Worm (Caenorhabditis elegans) whole organism, L1 larva: ENCODE results near the gene ifta-2.
"Not testable (repeated sequence)": the region's sequence is repeated elsewhere in the genome, so short reads cannot be mapped to it uniquely, and the experiment has no call there.

ENCODE experiments used
- C34B4.2 ChIP-seq: sonication (generic microtip); optimal IDR thresholded peaks from 2 replicates; lab custom pipeline; 2017; ENCODE audit warnings: mild to moderate bottlenecking, missing genetic modification characterization, missing compliant biosample characterization
- F16B12.6 ChIP-seq: fragments of 150-350 bp; optimal IDR thresholded peaks from 2 replicates; lab custom pipeline; 2014; ENCODE audit warnings: missing biosample characterization, missing genetic modification characterization
- alr-1 ChIP-seq: fragments of 200-800 bp; sonication (Bioruptor generic); optimal IDR thresholded peaks from 2 replicates; lab custom pipeline; 2018; ENCODE audit warnings: borderline replicate concordance, mild to moderate bottlenecking, missing genetic modification characterization, missing compliant biosample characterization
- ceh-8 ChIP-seq: fragments of 200-800 bp; sonication (Bioruptor generic); optimal IDR thresholded peaks from 2 replicates; lab custom pipeline; 2018; ENCODE audit warnings: mild to moderate bottlenecking, missing genetic modification characterization, moderate library complexity, missing compliant biosample characterization
- dsc-1 ChIP-seq: sonication (generic microtip); optimal IDR thresholded peaks from 2 replicates; lab custom pipeline; 2016; ENCODE audit warnings: mild to moderate bottlenecking, missing genetic modification characterization, missing compliant biosample characterization
- efl-1 ChIP-seq, 4 experiments: fragments of 150-350 bp; optimal IDR thresholded peaks in 3 of 4; peaks in 1 of 4; 1 replicate in 1 of 4; 2 replicates in 3 of 4; lab custom pipeline; 2014; ENCODE audit warnings: missing biosample characterization in 2 of 4, missing genetic modification characterization in 2 of 4, missing genetic modification reagents in 2 of 4
- elt-3 ChIP-seq, 6 experiments: fragments of 150-350 bp in 1 of 6; sonication (generic microtip); optimal IDR thresholded peaks; 2 replicates each; lab custom pipeline; 2017 to 2018; ENCODE audit warnings: missing biosample characterization in 6 of 6, missing genetic modification characterization in 6 of 6, inconsistent platforms in 1 of 6
- fkh-10 ChIP-seq: sonication (generic microtip); optimal IDR thresholded peaks from 2 replicates; lab custom pipeline; 2017; ENCODE audit warnings: missing biosample characterization, missing genetic modification reagents, missing genetic modification characterization
- fkh-8 ChIP-seq: sonication (generic microtip); optimal IDR thresholded peaks from 2 replicates; lab custom pipeline; 2016; ENCODE audit warnings: mild to moderate bottlenecking, missing genetic modification characterization, missing compliant biosample characterization
- fos-1 ChIP-seq: fragments of 150-350 bp; optimal IDR thresholded peaks from 2 replicates; lab custom pipeline; 2014; ENCODE audit warnings: missing biosample characterization, missing genetic modification characterization
- hlh-4 ChIP-seq: sonication (generic microtip); optimal IDR thresholded peaks from 2 replicates; lab custom pipeline; 2016; ENCODE audit warnings: mild to moderate bottlenecking, missing genetic modification characterization, missing compliant biosample characterization
- lin-15B ChIP-seq: fragments of 150-350 bp; sonication (generic microtip); optimal IDR thresholded peaks from 3 replicates; lab custom pipeline; 2014; ENCODE audit warnings: missing biosample characterization, missing genetic modification characterization
- lin-39 ChIP-seq: fragments of 150-350 bp; optimal IDR thresholded peaks from 2 replicates; lab custom pipeline; 2014; ENCODE audit warnings: missing biosample characterization, missing genetic modification reagents, missing genetic modification characterization
- lir-3 ChIP-seq: sonication (generic microtip); optimal IDR thresholded peaks from 2 replicates; lab custom pipeline; 2016; ENCODE audit warnings: mild to moderate bottlenecking, missing genetic modification characterization, moderate library complexity, missing compliant biosample characterization; ENCODE audit not compliant: poor library complexity
- lsy-2 ChIP-seq, 2 experiments: fragments of 150-350 bp; optimal IDR thresholded peaks; 2 replicates each; lab custom pipeline; 2014; ENCODE audit warnings: missing biosample characterization in 2 of 2, missing genetic modification characterization in 2 of 2
- mab-9 ChIP-seq: fragments of 200-800 bp; sonication (Bioruptor generic); IDR thresholded peaks from 2 replicates; pipeline ENCODE4 v1.3.6; 2022; ENCODE audit warnings: missing genetic modification reagents, missing genetic modification characterization, missing compliant biosample characterization
- mdl-1 ChIP-seq, 2 experiments: fragments of 150-350 bp; optimal IDR thresholded peaks; 2 replicates each; lab custom pipeline; 2014 to 2017; ENCODE audit warnings: missing biosample characterization in 2 of 2, missing genetic modification characterization in 2 of 2, inconsistent platforms in 1 of 2
- mef-2 ChIP-seq: fragments of 150-350 bp; optimal IDR thresholded peaks from 2 replicates; lab custom pipeline; 2014; ENCODE audit warnings: missing biosample characterization, missing genetic modification characterization
- nhr-11 ChIP-seq: fragments of 150-350 bp; optimal IDR thresholded peaks from 2 replicates; lab custom pipeline; 2014; ENCODE audit warnings: missing biosample characterization, missing genetic modification characterization
- nhr-12 ChIP-seq: sonication (generic microtip); optimal IDR thresholded peaks from 2 replicates; lab custom pipeline; 2017; ENCODE audit warnings: missing biosample characterization, missing genetic modification characterization
- nhr-237 ChIP-seq: fragments of 150-350 bp; optimal IDR thresholded peaks from 2 replicates; lab custom pipeline; 2014; ENCODE audit warnings: missing biosample characterization, missing genetic modification characterization
- nhr-28 ChIP-seq: fragments of 150-350 bp; optimal IDR thresholded peaks from 2 replicates; lab custom pipeline; 2014; ENCODE audit warnings: missing biosample characterization, missing genetic modification characterization
- nhr-71 ChIP-seq: sonication (generic microtip); optimal IDR thresholded peaks from 2 replicates; lab custom pipeline; 2016; ENCODE audit warnings: mild to moderate bottlenecking, missing genetic modification characterization, moderate library complexity, missing compliant biosample characterization
- nhr-77 ChIP-seq: fragments of 150-350 bp; optimal IDR thresholded peaks from 2 replicates; lab custom pipeline; 2014; ENCODE audit warnings: missing biosample characterization, missing genetic modification characterization
- nhr-84 ChIP-seq: sonication (generic microtip); optimal IDR thresholded peaks from 2 replicates; lab custom pipeline; 2017; ENCODE audit warnings: missing biosample characterization, missing genetic modification characterization
- nhr-90 ChIP-seq: sonication (generic microtip); optimal IDR thresholded peaks from 2 replicates; lab custom pipeline; 2016; ENCODE audit warnings: mild to moderate bottlenecking, missing genetic modification characterization, missing compliant biosample characterization; ENCODE audit not compliant: poor library complexity
- pag-3 ChIP-seq: sonication (generic microtip); optimal IDR thresholded peaks from 2 replicates; lab custom pipeline; 2017; ENCODE audit warnings: missing genetic modification characterization, mild to moderate bottlenecking, missing compliant biosample characterization, antibody characterized with exemption, borderline replicate concordance; ENCODE audit not compliant: insufficient read depth
- pax-3 ChIP-seq: fragments of 200-800 bp; sonication (Bioruptor generic); optimal IDR thresholded peaks from 2 replicates; lab custom pipeline; 2018; ENCODE audit warnings: mild to moderate bottlenecking, missing genetic modification characterization, moderate library complexity, missing compliant biosample characterization
- pqm-1 ChIP-seq: sonication (generic microtip); optimal IDR thresholded peaks from 3 replicates; lab custom pipeline; 2017; ENCODE audit warnings: missing biosample characterization, missing genetic modification characterization
- snpc-4 ChIP-seq: fragments of 150-350 bp; optimal IDR thresholded peaks from 2 replicates; lab custom pipeline; 2014; ENCODE audit warnings: missing biosample characterization, missing genetic modification characterization
- snu-23 ChIP-seq: sonication (generic microtip); optimal IDR thresholded peaks from 2 replicates; lab custom pipeline; 2016; ENCODE audit warnings: missing genetic modification characterization, missing compliant biosample characterization
- sup-37 ChIP-seq: fragments of 200-800 bp; sonication (Bioruptor generic); optimal IDR thresholded peaks from 2 replicates; lab custom pipeline; 2018; ENCODE audit warnings: mild to moderate bottlenecking, missing genetic modification characterization, missing compliant biosample characterization
- swsn-7 ChIP-seq: sonication (generic microtip); optimal IDR thresholded peaks from 2 replicates; lab custom pipeline; 2016; ENCODE audit warnings: missing genetic modification characterization, missing compliant biosample characterization
- tbx-2 ChIP-seq: sonication (generic microtip); optimal IDR thresholded peaks from 2 replicates; lab custom pipeline; 2016; ENCODE audit warnings: missing genetic modification characterization, missing compliant biosample characterization
- tlp-1 ChIP-seq: fragments of 150-350 bp; optimal IDR thresholded peaks from 2 replicates; lab custom pipeline; 2014; ENCODE audit warnings: missing biosample characterization, missing genetic modification characterization
- unc-86 ChIP-seq: sonication (generic microtip); optimal IDR thresholded peaks from 2 replicates; lab custom pipeline; 2016; ENCODE audit warnings: missing genetic modification characterization, missing compliant biosample characterization
- unc-98 ChIP-seq: fragments of 200-800 bp; sonication (Bioruptor generic); IDR thresholded peaks from 2 replicates; pipeline ENCODE4 v1.3.6; 2022; ENCODE audit warnings: missing genetic modification characterization, missing compliant biosample characterization
- vab-15 ChIP-seq: sonication (generic microtip); optimal IDR thresholded peaks from 2 replicates; lab custom pipeline; 2017; ENCODE audit warnings: missing genotype, mild to moderate bottlenecking, missing genetic modification characterization, missing compliant biosample characterization
- xbp-1 ChIP-seq: sonication (generic microtip); optimal IDR thresholded peaks from 2 replicates; lab custom pipeline; 2016; ENCODE audit warnings: missing genetic modification characterization, missing compliant biosample characterization
- zag-1 ChIP-seq: fragments of 150-350 bp; optimal IDR thresholded peaks from 2 replicates; lab custom pipeline; 2014; ENCODE audit warnings: missing biosample characterization, missing genetic modification characterization
- ztf-11 ChIP-seq, 2 experiments: sonication (generic microtip); optimal IDR thresholded peaks; 2 replicates each; lab custom pipeline; 2016 to 2017; ENCODE audit warnings: missing genetic modification characterization in 2 of 2, missing biosample characterization in 1 of 2, missing compliant biosample characterization in 1 of 2
- ztf-4 ChIP-seq: fragments of 150-350 bp; optimal IDR thresholded peaks from 2 replicates; lab custom pipeline; 2014; ENCODE audit warnings: missing biosample characterization, missing genetic modification characterization

ifta-2 gene

DNA sequence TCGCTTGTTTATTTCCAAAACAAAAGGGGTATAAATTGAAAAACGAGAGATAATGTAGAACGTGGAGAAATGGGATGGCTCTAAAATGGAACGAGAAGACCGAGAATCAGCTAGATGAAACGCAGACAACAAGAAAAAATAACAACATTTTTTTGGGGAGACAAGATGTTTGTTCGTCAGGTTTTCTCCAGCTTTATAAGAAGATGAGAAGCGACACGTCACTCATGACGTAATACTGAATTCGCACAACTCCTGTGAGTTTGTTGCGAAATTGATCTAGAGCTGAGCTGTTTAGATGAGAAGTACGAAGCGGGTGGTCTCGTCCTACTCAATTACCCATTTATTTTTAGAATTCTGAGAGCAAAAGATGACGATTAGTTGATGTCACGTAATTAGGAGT, 16.6 kb downstream of the ifta-2 start (continued):
- TF ChIP-seq nhr-12 (tag; lab: Kevin White, UChicago) (no peak), ztf-4 (tag; lab: Kevin White, UChicago) (no peak), swsn-7 (tag; lab: Kevin White, UChicago) (no peak), lin-39 (no peak), nhr-71 (tag; lab: Kevin White, UChicago) (peak; percentile 67), efl-1 (optimal IDR thresholded peaks at IDR 0.05; lab: Kevin White, UChicago) (peak in 1 of 2 experiments; percentile 1), efl-1 (GFP tag; optimal IDR thresholded peaks at IDR 0.05 in 1 of 2; lab: Kevin White, UChicago) (no peak), ceh-8 (GFP tag; lab: Kevin White, UChicago) (no peak), dsc-1 (tag; lab: Kevin White, UChicago) (peak; percentile 9), pag-3 (no peak), fkh-8 (peak; percentile 40), nhr-77 (tag; lab: Kevin White, UChicago) (no peak), lsy-2 (tag; optimal IDR thresholded peaks at IDR 0.05; lab: Kevin White, UChicago) (peak in 1 of 2 experiments; percentile 59), hlh-4 (no peak), nhr-84 (tag; lab: Kevin White, UChicago) (no peak), xbp-1 (tag; lab: Kevin White, UChicago) (peak; percentile 53), fos-1 (tag; lab: Kevin White, UChicago) (no peak), elt-3 (tag; optimal IDR thresholded peaks at IDR 0.05; lab: Kevin White, UChicago) (no peak), tlp-1 (tag; lab: Kevin White, UChicago) (no peak), C34B4.2 (tag; lab: Kevin White, UChicago) (no peak), snpc-4 (tag; lab: Kevin White, UChicago) (no peak), nhr-28 (tag; lab: Kevin White, UChicago) (no peak), alr-1 (no peak), sup-37 (no peak), pax-3 (tag; lab: Kevin White, UChicago) (no peak), pqm-1 (tag; lab: Kevin White, UChicago) (no peak), nhr-90 (tag; lab: Kevin White, UChicago) (no peak), lin-15B (tag; lab: Kevin White, UChicago) (no peak), ztf-11 (tag; optimal IDR thresholded peaks at IDR 0.05; lab: Kevin White, UChicago) (no peak), mdl-1 (tag; optimal IDR thresholded peaks at IDR 0.05; lab: Kevin White, UChicago) (no peak)

DNA sequence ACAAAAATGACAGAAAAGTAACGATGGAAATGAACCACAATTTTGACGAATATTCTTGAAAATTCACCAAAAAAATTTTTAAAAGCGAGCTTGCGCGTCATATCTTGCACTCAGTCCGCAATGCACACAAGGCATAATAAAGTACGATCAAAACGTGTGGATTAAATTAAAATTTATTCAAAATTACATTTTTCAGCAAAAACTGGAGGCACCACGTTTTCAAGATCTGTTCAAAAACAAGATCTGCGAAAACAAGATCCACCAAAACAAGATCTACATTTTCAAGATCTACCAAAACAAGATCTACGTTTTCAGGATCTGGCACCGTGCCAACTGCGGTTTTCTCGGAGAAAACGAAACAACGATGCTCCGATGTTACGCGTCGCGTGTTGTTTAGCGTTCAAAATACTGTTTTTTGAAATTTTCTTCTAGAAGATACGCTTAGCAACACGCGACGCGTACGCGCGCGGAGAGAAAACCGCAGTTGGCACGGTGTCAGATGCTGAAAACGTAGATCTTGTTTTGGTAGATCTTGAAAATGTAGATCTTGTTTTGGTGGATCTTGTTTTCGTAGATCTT, 17.2 kb downstream of the ifta-2 start:
- peak in 1 of 2 experiments; percentile 23 for TF ChIP-seq efl-1 (optimal IDR thresholded peaks at IDR 0.05; lab: Kevin White, UChicago)
- not testable (repeated sequence) for TF ChIP-seq efl-1 (GFP tag; optimal IDR thresholded peaks at IDR 0.05 in 1 of 2; lab: Kevin White, UChicago)
- peak; percentile 3 for TF ChIP-seq F16B12.6

DNA sequence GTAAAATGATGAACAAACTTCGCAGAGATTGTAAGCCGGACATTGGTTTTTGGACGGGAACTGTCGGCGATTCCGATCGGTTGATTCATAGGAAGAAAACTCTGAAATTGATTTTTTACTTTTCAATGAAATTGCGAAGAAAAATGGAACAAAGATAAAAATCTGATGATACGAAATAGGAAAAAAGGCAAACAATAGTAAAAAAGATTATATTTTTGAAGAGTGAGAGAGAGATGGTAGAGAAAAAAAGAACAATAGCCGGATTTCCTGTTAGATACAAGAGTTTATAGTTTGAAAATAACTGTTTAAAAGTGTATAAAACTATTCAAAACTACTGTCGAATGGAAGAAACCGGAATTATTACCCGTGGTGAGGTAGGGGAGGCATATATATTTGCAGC, 17.7 kb downstream of the ifta-2 start, which contains the start of gene nra-1:
TSS of gene nra-1 (minus strand) at position 101 of the 400 bp plus-strand sequence.
- TF ChIP-seq hlh-4 (no peak), mef-2 (no peak), sup-37 (no peak), unc-98 (GFP tag; lab: Robert Waterston, UW) (no peak)

DNA sequence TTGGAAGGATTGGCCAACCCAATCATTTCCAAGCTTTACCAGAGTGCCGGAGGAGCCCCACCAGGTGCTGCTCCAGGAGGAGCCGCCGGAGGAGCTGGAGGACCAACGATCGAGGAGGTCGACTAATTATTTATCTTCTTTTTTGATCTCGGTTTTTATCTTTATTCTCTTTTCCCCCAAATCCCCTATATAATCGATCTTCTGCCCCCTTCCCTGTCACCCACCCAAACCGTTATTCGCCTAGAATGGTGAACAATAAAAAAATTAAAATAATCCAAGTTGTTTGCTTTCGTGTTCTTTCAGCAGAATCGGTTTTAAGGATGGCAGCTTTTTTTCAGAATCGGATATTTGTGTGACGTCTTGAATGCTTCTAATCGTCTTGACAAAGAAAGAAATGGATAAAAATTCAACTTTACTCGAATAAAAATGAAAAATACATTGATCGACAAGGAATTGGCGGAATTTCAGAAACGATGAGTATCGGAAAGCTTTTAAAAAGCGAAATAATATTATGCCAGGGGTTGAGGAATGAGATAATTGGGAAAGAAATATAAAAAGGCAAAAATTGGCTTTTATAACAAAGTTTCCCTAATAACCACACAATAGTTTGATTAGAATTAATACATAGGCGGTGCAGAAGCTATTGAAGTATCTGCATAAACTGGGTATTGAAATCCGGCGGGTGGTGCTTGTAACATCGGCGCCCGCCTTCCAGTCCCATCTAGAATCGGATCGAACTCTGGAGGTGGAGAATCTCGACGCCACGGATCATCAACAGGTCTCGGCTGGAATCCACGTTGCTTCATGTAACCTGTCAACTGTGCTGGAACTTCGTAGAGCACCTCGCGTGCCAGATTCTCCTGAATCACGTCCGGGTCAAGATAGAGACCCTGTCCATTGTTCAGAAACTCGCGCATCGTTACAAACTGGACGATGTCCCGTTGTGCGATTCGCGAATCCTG, 20.5 kb downstream of the ifta-2 start:
- TF ChIP-seq mab-9 (GFP tag; lab: Robert Waterston, UW), result no peak
- TF ChIP-seq zag-1, result no peak
- TF ChIP-seq nhr-11, result no peak
- no peak for TF ChIP-seq vab-15 (tag; lab: Kevin White, UChicago)
- peak; percentile 73 for TF ChIP-seq snu-23 (GFP tag; lab: Kevin White, UChicago)
- TF ChIP-seq lin-15B (tag; lab: Kevin White, UChicago), result peak; percentile 14
- TF ChIP-seq lir-3 (tag; lab: Kevin White, UChicago), result peak; percentile 10
- peak; percentile 25 for TF ChIP-seq tbx-2 (tag; lab: Kevin White, UChicago)
- peak; percentile 25 for TF ChIP-seq pag-3
- TF ChIP-seq ceh-8 (GFP tag; lab: Kevin White, UChicago), result peak; percentile 15
- no peak for TF ChIP-seq fkh-10 (GFP tag; lab: Kevin White, UChicago)
- TF ChIP-seq ztf-11 (tag; optimal IDR thresholded peaks at IDR 0.05; lab: Kevin White, UChicago), result no peak
- no peak for TF ChIP-seq pqm-1 (tag; lab: Kevin White, UChicago)
- no peak for TF ChIP-seq alr-1
- peak; percentile 57 for TF ChIP-seq xbp-1 (tag; lab: Kevin White, UChicago)
- TF ChIP-seq hlh-4, result no peak
- TF ChIP-seq lin-39, result no peak
- no peak for TF ChIP-seq F16B12.6
- TF ChIP-seq fos-1 (tag; lab: Kevin White, UChicago), result no peak
- no peak for TF ChIP-seq nhr-237 (tag; lab: Kevin White, UChicago)
- TF ChIP-seq unc-86 (tag; lab: Kevin White, UChicago), result peak; percentile 32
